Worm (Caenorhabditis elegans) whole organism, early embryonic: ENCODE measurements around the gene unc-46.

ENCODE experiments used
- B0310.2 ChIP-seq: sonication (generic microtip); optimal IDR thresholded peaks from 2 replicates; lab custom pipeline; 2016; ENCODE audit warnings: mild to moderate bottlenecking, missing genetic modification characterization, missing compliant biosample characterization
- ama-1 ChIP-seq: fragments of 150-350 bp; optimal IDR thresholded peaks from 2 replicates; lab custom pipeline; 2014
- ceh-13 ChIP-seq: fragments of 200-800 bp; sonication (Bioruptor generic); optimal IDR thresholded peaks from 2 replicates; lab custom pipeline; 2018; ENCODE audit warnings: mild to moderate bottlenecking, missing genetic modification characterization, missing compliant biosample characterization
- hmbx-1 ChIP-seq: sonication (generic microtip); optimal IDR thresholded peaks from 2 replicates; lab custom pipeline; 2016; ENCODE audit warnings: mild to moderate bottlenecking, missing genetic modification characterization, missing compliant biosample characterization
- hmg-4 ChIP-seq: fragments of 200-800 bp; sonication (Bioruptor generic); optimal IDR thresholded peaks from 2 replicates; lab custom pipeline; 2018; ENCODE audit warnings: mild to moderate bottlenecking, missing genetic modification characterization, missing compliant biosample characterization

DNA sequence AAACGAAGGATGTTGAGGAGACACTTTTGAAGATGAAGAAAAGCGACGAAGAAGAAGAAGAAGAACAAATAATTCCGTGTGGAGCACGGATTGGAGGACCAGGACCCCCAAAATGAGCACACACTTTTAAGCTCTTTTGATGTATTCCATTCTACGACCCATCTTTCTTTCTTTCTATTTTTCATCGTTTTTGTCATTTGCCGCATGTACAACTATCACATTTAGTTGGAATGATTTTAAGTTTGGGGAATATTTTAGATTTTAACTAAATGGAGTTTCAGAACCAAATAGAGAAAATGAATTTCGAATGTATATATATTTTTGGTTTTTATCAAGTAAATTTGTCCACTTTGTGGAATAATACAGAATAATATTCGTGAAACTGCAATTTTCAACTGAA lies at the start of gene unc-46:
- TF ChIP-seq B0310.2 (no peak), hmg-4 (GFP tag; lab: Kevin White, UChicago) (no peak), ceh-13 (GFP tag; lab: Kevin White, UChicago) (no peak), ama-1 (lab: Kevin White, UChicago) (no peak), hmbx-1 (tag; lab: Kevin White, UChicago) (no peak)
